Fruit fly (Drosophila melanogaster): ENCODE measurements around the gene CG12278.
A peak's percentile ranks its signal among the peaks of the same experiment; 100 is the strongest.

CG12278 gene

dm6 chr3R:21064000-21064924 lies 20.4 kb downstream of the CG12278 start, which contains the start of gene Cortactin:
Cortactin (minus strand) TSS chr3R:21064471.
- peak; percentile 27 for TF ChIP-seq Jra (GFP tag; optimal IDR thresholded peaks at IDR 0.05)
- peak; percentile 11 for TF ChIP-seq Hnf4 (GFP tag; optimal IDR thresholded peaks at IDR 0.05)
- TF ChIP-seq Hr83 (GFP tag; optimal IDR thresholded peaks at IDR 0.05; ENCODE audit: poor library complexity, severe bottlenecking): peak; percentile 10
- no peak for TF ChIP-seq Mio (GFP tag; optimal IDR thresholded peaks at IDR 0.05)
- TF ChIP-seq psq (GFP tag; optimal IDR thresholded peaks at IDR 0.05): no peak
- peak; percentile 37 for TF ChIP-seq Myc (optimal IDR thresholded peaks at IDR 0.05)
- peak; percentile 91 for TF ChIP-seq Dif (GFP tag; optimal IDR thresholded peaks at IDR 0.05; ENCODE audit: partially characterized antibody)
- no peak for TF ChIP-seq GATAd (GFP tag; optimal IDR thresholded peaks at IDR 0.05)
- no peak for TF ChIP-seq jim (GFP tag; optimal IDR thresholded peaks at IDR 0.05)
- no peak for TF ChIP-seq ey (GFP tag; optimal IDR thresholded peaks at IDR 0.05)
- no peak for TF ChIP-seq HLH106 (tag; optimal IDR thresholded peaks at IDR 0.05)
- no peak for TF ChIP-seq fru (GFP tag; optimal IDR thresholded peaks at IDR 0.05)
- peak; percentile 4 to 44 for TF ChIP-seq dl (GFP tag; optimal IDR thresholded peaks at IDR 0.05; ENCODE audit: insufficient read depth in 1 of 2, partially characterized antibody in 2 of 2)

dm6 chr3R:21065010-21065695 lies 21.3 kb downstream of the CG12278 start, which contains the start of gene AnxB9:
AnxB9 (plus strand) TSS chr3R:21065241.
- TF ChIP-seq dl (GFP tag; optimal IDR thresholded peaks at IDR 0.05; ENCODE audit: insufficient read depth in 1 of 2, partially characterized antibody in 2 of 2): no peak
- peak; percentile 47 for TF ChIP-seq fru (GFP tag; optimal IDR thresholded peaks at IDR 0.05)
- no peak for TF ChIP-seq Rel (GFP tag; optimal IDR thresholded peaks at IDR 0.05)
- peak; percentile 44 for TF ChIP-seq Rel (tag; optimal IDR thresholded peaks at IDR 0.05)
- TF ChIP-seq brk (GFP tag; optimal IDR thresholded peaks at IDR 0.05): no peak
- no peak for TF ChIP-seq pan (optimal IDR thresholded peaks at IDR 0.05)
- no peak for TF ChIP-seq dmrt93B (GFP tag; optimal IDR thresholded peaks at IDR 0.05)
- no peak for TF ChIP-seq N (GFP tag; optimal IDR thresholded peaks at IDR 0.05)
- no peak for TF ChIP-seq tai (GFP tag; optimal IDR thresholded peaks at IDR 0.05)
- peak; percentile 79 for TF ChIP-seq rgr (GFP tag; optimal IDR thresholded peaks at IDR 0.05)
- no peak for TF ChIP-seq woc (GFP tag; optimal IDR thresholded peaks at IDR 0.05)
- no peak for TF ChIP-seq Hr78 (GFP tag; optimal IDR thresholded peaks at IDR 0.05)
- peak; percentile 47 for TF ChIP-seq OdsH (GFP tag; optimal IDR thresholded peaks at IDR 0.05)
- TF ChIP-seq ey (GFP tag; optimal IDR thresholded peaks at IDR 0.05): no peak
- TF ChIP-seq Abd-B (GFP tag; optimal IDR thresholded peaks at IDR 0.05): no peak
- TF ChIP-seq Dfd (GFP tag; optimal IDR thresholded peaks at IDR 0.05): no peak
- peak; percentile 3 for TF ChIP-seq sv (GFP tag; optimal IDR thresholded peaks at IDR 0.05)
- TF ChIP-seq usp (GFP tag; optimal IDR thresholded peaks at IDR 0.05): no peak
- peak; percentile 55 for TF ChIP-seq h (GFP tag; optimal IDR thresholded peaks at IDR 0.05)
- no peak for TF ChIP-seq CrebA (GFP tag; optimal IDR thresholded peaks at IDR 0.05; ENCODE audit: borderline replicate concordance)
- TF ChIP-seq Dif (GFP tag; optimal IDR thresholded peaks at IDR 0.05; ENCODE audit: partially characterized antibody): peak; percentile 72
- no peak for TF ChIP-seq jim (GFP tag; optimal IDR thresholded peaks at IDR 0.05)
- peak; percentile 66 for TF ChIP-seq Jra (GFP tag; optimal IDR thresholded peaks at IDR 0.05)
- no peak for TF ChIP-seq CG9705 (GFP tag; optimal IDR thresholded peaks at IDR 0.05)
- TF ChIP-seq psq (GFP tag; optimal IDR thresholded peaks at IDR 0.05): no peak
- peak; percentile 64 for TF ChIP-seq Sp1 (GFP tag; optimal IDR thresholded peaks at IDR 0.05)
- no peak for TF ChIP-seq Myc (optimal IDR thresholded peaks at IDR 0.05)
- peak in 1 of 2 experiments; percentile 36 for TF ChIP-seq foxo (GFP tag; optimal IDR thresholded peaks at IDR 0.05)
- no peak for TF ChIP-seq lola (GFP tag; optimal IDR thresholded peaks at IDR 0.05)
- no peak for TF ChIP-seq sage (GFP tag; optimal IDR thresholded peaks at IDR 0.05)
- no peak for TF ChIP-seq GATAd (GFP tag; optimal IDR thresholded peaks at IDR 0.05)
- TF ChIP-seq br (GFP tag; optimal IDR thresholded peaks at IDR 0.05): peak; percentile 52
- TF ChIP-seq Vsx2 (GFP tag; optimal IDR thresholded peaks at IDR 0.05; ENCODE audit: partially characterized antibody): no peak
- TF ChIP-seq Mio (GFP tag; optimal IDR thresholded peaks at IDR 0.05): no peak
- peak; percentile 3 for TF ChIP-seq HLH106 (tag; optimal IDR thresholded peaks at IDR 0.05)
- TF ChIP-seq dsf (GFP tag; optimal IDR thresholded peaks at IDR 0.05; ENCODE audit: borderline replicate concordance): no peak
- peak; percentile 91 for TF ChIP-seq Hr83 (GFP tag; optimal IDR thresholded peaks at IDR 0.05; ENCODE audit: poor library complexity, severe bottlenecking)
- TF ChIP-seq Hnf4 (GFP tag; optimal IDR thresholded peaks at IDR 0.05): peak; percentile 39
- peak; percentile 28 for TF ChIP-seq CG32264 (GFP tag; optimal IDR thresholded peaks at IDR 0.05)
